Fruit fly (Drosophila melanogaster) whole organism, embryonic: ENCODE results near the gene CG42553.

Experiments
- Abd-B ChIP-seq: fragments of 200-800 bp; sonication (Bioruptor generic); optimal IDR thresholded peaks from 2 replicates; lab custom pipeline; 2018; ENCODE audit warnings: missing biosample characterization, mild to moderate bottlenecking, missing genetic modification characterization, moderate library complexity
- Adf1 ChIP-seq: fragments of 200-800 bp; sonication (Bioruptor generic); IDR thresholded peaks from 2 replicates; pipeline ENCODE4 v1.3.6; 2022; ENCODE audit warnings: missing biosample characterization, missing genetic modification characterization
- Asciz ChIP-seq: fragments of 200-800 bp; sonication (Bioruptor generic); optimal IDR thresholded peaks from 2 replicates; lab custom pipeline; 2017; ENCODE audit warnings: missing biosample characterization, mild to moderate bottlenecking, missing genetic modification characterization, missing genetic modification reagents
- Blimp-1 ChIP-seq: fragments of 200-800 bp; sonication (Bioruptor generic); optimal IDR thresholded peaks from 3 replicates; lab custom pipeline; 2018; ENCODE audit warnings: missing biosample characterization, missing genetic modification characterization, mild to moderate bottlenecking, moderate library complexity, missing genetic modification reagents
- CG10431 ChIP-seq: fragments of 200-800 bp; sonication (Bioruptor generic); optimal IDR thresholded peaks from 3 replicates; lab custom pipeline; 2018; ENCODE audit warnings: missing biosample characterization, mild to moderate bottlenecking, missing genetic modification characterization
- CG11398 ChIP-seq: fragments of 200-800 bp; sonication (Bioruptor generic); optimal IDR thresholded peaks from 2 replicates; lab custom pipeline; 2016; ENCODE audit warnings: missing biosample characterization, missing genetic modification characterization
- CG11695 ChIP-seq: fragments of 200-800 bp; sonication (Bioruptor generic); IDR thresholded peaks from 3 replicates; pipeline ENCODE4 v1.3.6; 2022; ENCODE audit warnings: missing biosample characterization, missing genetic modification characterization
- CG11696 ChIP-seq: fragments of 200-800 bp; sonication (Bioruptor generic); IDR thresholded peaks from 2 replicates; pipeline ENCODE4 v1.3.6; 2022; ENCODE audit warnings: missing biosample characterization, missing genetic modification characterization
- CG12104 ChIP-seq: fragments of 200-800 bp; sonication (Bioruptor generic); optimal IDR thresholded peaks from 3 replicates; lab custom pipeline; 2016; ENCODE audit warnings: missing biosample characterization, missing genetic modification characterization
- CG12155 ChIP-seq: fragments of 200-800 bp; sonication (Bioruptor generic); optimal IDR thresholded peaks from 3 replicates; lab custom pipeline; 2016; ENCODE audit warnings: missing biosample characterization, missing genetic modification characterization
- CG12769 ChIP-seq: fragments of 200-800 bp; sonication (Bioruptor generic); optimal IDR thresholded peaks from 2 replicates; lab custom pipeline; 2019; ENCODE audit warnings: missing biosample characterization, mild to moderate bottlenecking, missing genetic modification characterization, moderate library complexity
- CG17361 ChIP-seq: fragments of 200-800 bp; sonication (Bioruptor generic); IDR thresholded peaks from 3 replicates; pipeline ENCODE4 v1.3.6; 2022; ENCODE audit warnings: missing biosample characterization, missing genetic modification characterization
- CG17829 ChIP-seq: fragments of 200-800 bp; optimal IDR thresholded peaks from 2 replicates; lab custom pipeline; 2019; ENCODE audit warnings: missing biosample characterization, mild to moderate bottlenecking, missing genetic modification characterization, moderate library complexity
- CG18619 ChIP-seq: fragments of 200-800 bp; sonication (Bioruptor generic); optimal IDR thresholded peaks from 3 replicates; lab custom pipeline; 2017; ENCODE audit warnings: missing biosample characterization, mild to moderate bottlenecking, missing genetic modification characterization
- CG31388 ChIP-seq: fragments of 200-800 bp; sonication (Bioruptor generic); optimal IDR thresholded peaks from 2 replicates; lab custom pipeline; 2016; ENCODE audit warnings: missing biosample characterization, missing genetic modification characterization
- CG33213 ChIP-seq: fragments of 200-800 bp; sonication (Bioruptor generic); optimal IDR thresholded peaks from 3 replicates; lab custom pipeline; 2016; ENCODE audit warnings: missing biosample characterization, missing genetic modification characterization
- CG3726 ChIP-seq: fragments of 200-800 bp; sonication (Bioruptor generic); IDR thresholded peaks from 3 replicates; pipeline ENCODE4, ENCODE4 v1.3.6; 2022; ENCODE audit warnings: missing biosample characterization, missing genetic modification characterization
- CG4820 ChIP-seq: fragments of 200-800 bp; sonication (Bioruptor generic); optimal IDR thresholded peaks from 3 replicates; lab custom pipeline; 2016; ENCODE audit warnings: missing biosample characterization, missing genetic modification characterization
- CG5180 ChIP-seq: fragments of 200-800 bp; sonication (Bioruptor generic); optimal IDR thresholded peaks from 3 replicates; lab custom pipeline; 2017; ENCODE audit warnings: missing biosample characterization, missing genetic modification characterization, mild to moderate bottlenecking, moderate library complexity, missing genetic modification reagents
- CG6765 ChIP-seq: fragments of 200-800 bp; sonication (Bioruptor generic); optimal IDR thresholded peaks from 3 replicates; lab custom pipeline; 2017; ENCODE audit warnings: missing biosample characterization, mild to moderate bottlenecking, missing genetic modification characterization
- CG6854 ChIP-seq: fragments of 200-800 bp; sonication (Bioruptor generic); optimal IDR thresholded peaks from 3 replicates; lab custom pipeline; 2017; ENCODE audit warnings: missing biosample characterization, mild to moderate bottlenecking, missing genetic modification characterization
- CG7357 ChIP-seq: fragments of 200-800 bp; sonication (Bioruptor generic); IDR thresholded peaks from 3 replicates; pipeline ENCODE4 v1.3.6; 2022; ENCODE audit warnings: missing biosample characterization, missing genetic modification characterization
- CG8478 ChIP-seq: fragments of >200 bp; optimal IDR thresholded peaks from 2 replicates; lab custom pipeline; 2018
- CG9932 ChIP-seq: fragments of 200-800 bp; sonication (Bioruptor generic); IDR thresholded peaks from 2 replicates; pipeline ENCODE4 v1.3.6; 2022; ENCODE audit warnings: missing biosample characterization, missing genetic modification characterization
- Doc2 ChIP-seq: fragments of 200-800 bp; sonication (Bioruptor generic); IDR thresholded peaks from 2 replicates; pipeline ENCODE4 v1.3.6; 2022; ENCODE audit warnings: missing biosample characterization, missing genetic modification characterization
- H15 ChIP-seq: fragments of 200-800 bp; sonication (Bioruptor generic); IDR thresholded peaks from 3 replicates; pipeline ENCODE4 v1.3.6; 2022; ENCODE audit warnings: missing biosample characterization, missing genetic modification characterization
- Lhr ChIP-seq: fragments of 200-800 bp; sonication (Bioruptor generic); optimal IDR thresholded peaks from 3 replicates; lab custom pipeline; 2017; ENCODE audit warnings: mild to moderate bottlenecking, missing biosample characterization, missing genetic modification reagents, missing genetic modification characterization
- Med ChIP-seq: fragments of 200-800 bp; sonication (Bioruptor generic); peaks from one replicate; lab custom pipeline; 2016; ENCODE audit warnings: missing biosample characterization, missing genetic modification characterization, mild to moderate bottlenecking, inconsistent platforms, moderate library complexity
- Meics ChIP-seq: fragments of 200-800 bp; sonication (Bioruptor generic); optimal IDR thresholded peaks from 2 replicates; lab custom pipeline; 2017; ENCODE audit warnings: missing biosample characterization, mild to moderate bottlenecking, missing genetic modification characterization
- Opbp ChIP-seq: fragments of 200-800 bp; sonication (Bioruptor generic); IDR thresholded peaks from 3 replicates; pipeline ENCODE4 v1.3.6; 2022; ENCODE audit warnings: missing biosample characterization, missing genetic modification characterization; ENCODE audit not compliant: partially characterized antibody
- Pdp1 ChIP-seq, 2 experiments: fragments of 200-800 bp; sonication (Bioruptor generic); optimal IDR thresholded peaks; 3 replicates each; lab custom pipeline; 2016; ENCODE audit warnings: missing biosample characterization in 2 of 2, missing genetic modification characterization in 2 of 2, mild to moderate bottlenecking in 1 of 2, moderate library complexity in 1 of 2
- Sry-β ChIP-seq: fragments of 200-800 bp; sonication (Bioruptor generic); optimal IDR thresholded peaks from 2 replicates; lab custom pipeline; 2018; ENCODE audit warnings: missing biosample characterization, mild to moderate bottlenecking, missing genetic modification characterization, moderate library complexity
- chif ChIP-seq, 2 experiments: fragments of 200-800 bp; sonication (Bioruptor generic); optimal IDR thresholded peaks; 3 replicates each; lab custom pipeline; 2016; ENCODE audit warnings: missing biosample characterization in 2 of 2, missing genetic modification characterization in 2 of 2
- corto ChIP-seq: fragments of 200-800 bp; sonication (Bioruptor generic); optimal IDR thresholded peaks from 2 replicates; lab custom pipeline; 2016; ENCODE audit warnings: missing biosample characterization, mild to moderate bottlenecking, missing genetic modification characterization, moderate library complexity
- eve ChIP-seq, 2 experiments: fragments of >200 bp; optimal IDR thresholded peaks; 2 replicates each; lab custom pipeline; 2017; ENCODE audit warnings: missing biosample characterization in 2 of 2, missing genetic modification characterization in 2 of 2
- fd102C ChIP-seq: fragments of 200-800 bp; sonication (Bioruptor generic); optimal IDR thresholded peaks from 2 replicates; lab custom pipeline; 2018; ENCODE audit warnings: missing biosample characterization, mild to moderate bottlenecking, missing genetic modification characterization, moderate library complexity
- gro ChIP-seq: fragments of 200-800 bp; sonication (Bioruptor generic); optimal IDR thresholded peaks from 2 replicates; lab custom pipeline; 2016; ENCODE audit warnings: missing biosample characterization, missing genetic modification characterization
- gsb ChIP-seq: fragments of 200-800 bp; sonication (Bioruptor generic); IDR thresholded peaks from 2 replicates; pipeline ENCODE4 v1.3.6; 2022; ENCODE audit warnings: missing biosample characterization, missing genetic modification characterization
- jigr1 ChIP-seq: fragments of 200-800 bp; sonication (Bioruptor generic); IDR thresholded peaks from 3 replicates; pipeline ENCODE4 v1.3.6; 2022; ENCODE audit warnings: missing biosample characterization, missing genetic modification characterization
- lola ChIP-seq, 3 experiments: fragments of >200 bp in 2 of 3; fragments of 200-800 bp in 1 of 3; sonication (Bioruptor generic) in 1 of 3; optimal IDR thresholded peaks; 2 replicates each; lab custom pipeline; 2017 to 2019; ENCODE audit warnings: missing biosample characterization in 3 of 3, missing genetic modification characterization in 3 of 3, mild to moderate bottlenecking in 1 of 3, moderate library complexity in 1 of 3
- ranshi ChIP-seq: fragments of 200-800 bp; sonication (Bioruptor generic); IDR thresholded peaks from 2 replicates; pipeline ENCODE4 v1.3.6; 2022; ENCODE audit warnings: missing biosample characterization, missing genetic modification characterization
- rib ChIP-seq: fragments of 200-800 bp; sonication (Bioruptor generic); IDR thresholded peaks from 2 replicates; pipeline ENCODE4 v1.3.6; 2022; ENCODE audit warnings: missing biosample characterization, missing genetic modification characterization
- sc ChIP-seq, 3 experiments: fragments of >200 bp in 2 of 3; fragments of 200-800 bp in 1 of 3; sonication (Bioruptor generic) in 1 of 3; optimal IDR thresholded peaks; 2 replicates in 2 of 3; 3 replicates in 1 of 3; lab custom pipeline; 2017; ENCODE audit warnings: mild to moderate bottlenecking in 1 of 3, missing biosample characterization in 1 of 3, missing genetic modification characterization in 1 of 3, missing genetic modification reagents in 1 of 3
- sd ChIP-seq: fragments of 200-800 bp; sonication (Bioruptor generic); optimal IDR thresholded peaks from 3 replicates; lab custom pipeline; 2018; ENCODE audit warnings: missing biosample characterization, mild to moderate bottlenecking, missing genetic modification characterization, moderate library complexity
- sens-2 ChIP-seq: fragments of 200-800 bp; sonication (Bioruptor generic); IDR thresholded peaks from 2 replicates; pipeline ENCODE4 v1.3.6; 2022; ENCODE audit warnings: missing biosample characterization, missing genetic modification characterization
- sob ChIP-seq: fragments of 200-800 bp; sonication (Bioruptor generic); IDR thresholded peaks from 2 replicates; pipeline ENCODE4 v1.3.6; 2022; ENCODE audit warnings: missing biosample characterization, missing genetic modification characterization
- ssp ChIP-seq: fragments of 200-800 bp; sonication (Bioruptor generic); IDR thresholded peaks from 2 replicates; pipeline ENCODE4 v1.3.6; 2022; ENCODE audit warnings: missing biosample characterization, missing genetic modification characterization
- tin ChIP-seq: fragments of 200-800 bp; sonication (Bioruptor generic); optimal IDR thresholded peaks from 3 replicates; lab custom pipeline; 2016; ENCODE audit warnings: missing biosample characterization, missing genetic modification characterization
- z ChIP-seq: fragments of 200-800 bp; sonication (Bioruptor generic); IDR thresholded peaks from 3 replicates; pipeline ENCODE4 v1.3.6; 2022; ENCODE audit warnings: missing biosample characterization, missing genetic modification characterization
- zf30C ChIP-seq: fragments of 200-800 bp; sonication (Bioruptor generic); optimal IDR thresholded peaks from 3 replicates; lab custom pipeline; 2018; ENCODE audit warnings: missing biosample characterization, mild to moderate bottlenecking, missing genetic modification characterization

CG42553 gene

dm6 chr3L:820332-820731 is 13.6 kb upstream of the CG42553 start (continued):
- peak; percentile 74; the same call in 1 of the 2 replicates for TF ChIP-seq sob (GFP tag; lab: Robert Waterston, UW)
- TF ChIP-seq Doc2 (GFP tag; lab: Robert Waterston, UW): no peak
- TF ChIP-seq CG12769 (tag; lab: Kevin White, UChicago): no peak
- peak in 1 of 2 experiments; percentile 35 for TF ChIP-seq chif (GFP tag; optimal IDR thresholded peaks at IDR 0.05; lab: Kevin White, UChicago)
- peak; percentile 0 for TF ChIP-seq CG11398 (GFP tag; lab: Kevin White, UChicago)
- no peak for TF ChIP-seq CG8478
- peak; percentile 79 for TF ChIP-seq Asciz (GFP tag; lab: Kevin White, UChicago)
- TF ChIP-seq jigr1: peak; percentile 33; the same call in 1 of the 3 replicates
- no peak for TF ChIP-seq CG31388 (GFP tag; lab: Kevin White, UChicago)
- TF ChIP-seq corto (GFP tag; lab: Kevin White, UChicago): no peak
- peak; percentile 68 for TF ChIP-seq CG11696
- peak; percentile 83 for TF ChIP-seq Med (GFP tag; lab: Kevin White, UChicago)
- TF ChIP-seq H15 (GFP tag; lab: Robert Waterston, UW): peak; percentile 80
- peak; percentile 28 for TF ChIP-seq zf30C (GFP tag; lab: Kevin White, UChicago)
- peak; percentile 69 for TF ChIP-seq CG17829 (tag; lab: Kevin White, UChicago)
- TF ChIP-seq lola (GFP tag; optimal IDR thresholded peaks at IDR 0.05; lab: Kevin White, UChicago): peak in 1 of 3 experiments; percentile 29
- peak; percentile 64 for TF ChIP-seq ranshi (GFP tag; lab: Robert Waterston, UW)
- TF ChIP-seq Opbp (GFP tag; lab: Robert Waterston, UW): no peak
- peak; percentile 7 for TF ChIP-seq gro
- peak; percentile 36; the same call in 1 of the 3 replicates for TF ChIP-seq CG7357
- TF ChIP-seq CG12155: peak; percentile 36
- TF ChIP-seq Pdp1 (GFP tag; optimal IDR thresholded peaks at IDR 0.05; lab: Kevin White, UChicago): peak in 1 of 2 experiments; percentile 10
- peak; percentile 77 for TF ChIP-seq Blimp-1 (GFP tag; lab: Kevin White, UChicago)
- peak; percentile 62; the same call in 1 of the 3 replicates for TF ChIP-seq CG11695 (GFP tag; lab: Robert Waterston, UW)
- peak; percentile 67 for TF ChIP-seq ssp
- peak; percentile 48 for TF ChIP-seq CG18619 (GFP tag; lab: Kevin White, UChicago)
- TF ChIP-seq sens-2 (GFP tag; lab: Robert Waterston, UW): peak; percentile 72
- peak; percentile 23; the same call in 1 of the 2 replicates for TF ChIP-seq Adf1
- peak; percentile 28 for TF ChIP-seq CG6854 (GFP tag; lab: Kevin White, UChicago)
- no peak for TF ChIP-seq CG6765 (GFP tag; lab: Kevin White, UChicago)
- 0 out of 2 replicates have a peak, but pooled peaks have one; percentile 20 for TF ChIP-seq rib (GFP tag; lab: Robert Waterston, UW)
- no peak for TF ChIP-seq z (GFP tag; lab: Robert Waterston, UW)
- no peak for TF ChIP-seq CG12104 (GFP tag; lab: Kevin White, UChicago)
- TF ChIP-seq CG33213 (GFP tag; lab: Kevin White, UChicago): no peak
- TF ChIP-seq eve (GFP tag; optimal IDR thresholded peaks at IDR 0.05; lab: Kevin White, UChicago): no peak
- peak; percentile 5 for TF ChIP-seq sd
- peak; percentile 63 for TF ChIP-seq tin
- peak; percentile 55 for TF ChIP-seq Abd-B (GFP tag; lab: Kevin White, UChicago)
- TF ChIP-seq CG10431 (GFP tag; lab: Kevin White, UChicago): peak; percentile 23
- TF ChIP-seq CG4820: peak; percentile 64
- TF ChIP-seq Lhr (GFP tag; lab: Kevin White, UChicago): peak; percentile 24
- TF ChIP-seq sc (optimal IDR thresholded peaks at IDR 0.05; lab: Kevin White, UChicago): no peak
- TF ChIP-seq sc (GFP tag; optimal IDR thresholded peaks at IDR 0.05; lab: Kevin White, UChicago): peak; percentile 56
- peak; percentile 22 for TF ChIP-seq CG5180
- TF ChIP-seq CG3726 (GFP tag; lab: Robert Waterston, UW): peak; percentile 57; the same call in 1 of the 3 replicates
- no peak for TF ChIP-seq fd102C (GFP tag; lab: Kevin White, UChicago)
- peak; percentile 44; the same call in 1 of the 2 replicates for TF ChIP-seq CG9932 (GFP tag; lab: Robert Waterston, UW)
- peak; percentile 73 for TF ChIP-seq Meics
- no peak for TF ChIP-seq Sry-β
- TF ChIP-seq gsb (GFP tag; lab: Robert Waterston, UW): peak; percentile 56; the same call in 1 of the 2 replicates
- TF ChIP-seq CG17361 (GFP tag; lab: Robert Waterston, UW): peak; percentile 66; the same call in 2 of the 3 replicates
